Fruit fly (Drosophila melanogaster) whole organism, embryonic: Measurements from ENCODE around the gene Sam-S.

Source experiments
- C15 ChIP-seq: fragments of 200-800 bp; sonication (Bioruptor generic); IDR thresholded peaks from 3 replicates; pipeline ENCODE4 v1.3.6; 2022; ENCODE audit warnings: missing biosample characterization, missing genetic modification characterization
- CG10209 ChIP-seq: fragments of 200-800 bp; sonication (Bioruptor generic); optimal IDR thresholded peaks from 3 replicates; lab custom pipeline; 2017; ENCODE audit warnings: missing biosample characterization, mild to moderate bottlenecking, missing genetic modification characterization, missing genetic modification reagents
- CG10959 ChIP-seq: fragments of 200-800 bp; sonication (Bioruptor generic); IDR thresholded peaks from 2 replicates; pipeline ENCODE4 v1.3.6; 2022; ENCODE audit warnings: missing biosample characterization, missing genetic modification characterization
- CG12391 ChIP-seq: fragments of 200-800 bp; sonication (Bioruptor generic); optimal IDR thresholded peaks from 3 replicates; lab custom pipeline; 2018; ENCODE audit warnings: missing biosample characterization, mild to moderate bottlenecking, missing genetic modification characterization, moderate library complexity
- CG12659 ChIP-seq: fragments of 200-800 bp; sonication (Bioruptor generic); optimal IDR thresholded peaks from 3 replicates; lab custom pipeline; 2017; ENCODE audit warnings: mild to moderate bottlenecking, missing biosample characterization, missing genetic modification reagents, missing genetic modification characterization
- CG13123 ChIP-seq: fragments of 200-800 bp; sonication (Bioruptor generic); optimal IDR thresholded peaks from 2 replicates; lab custom pipeline; 2016; ENCODE audit warnings: missing biosample characterization, missing genetic modification characterization
- CG13424 ChIP-seq: fragments of 200-800 bp; sonication (Bioruptor generic); optimal IDR thresholded peaks from 2 replicates; lab custom pipeline; 2019; ENCODE audit warnings: missing biosample characterization, mild to moderate bottlenecking, missing genetic modification characterization, moderate library complexity
- CG13894 ChIP-seq: fragments of 200-800 bp; sonication (Bioruptor generic); optimal IDR thresholded peaks from 3 replicates; lab custom pipeline; 2018; ENCODE audit warnings: missing biosample characterization, mild to moderate bottlenecking, missing genetic modification characterization, moderate library complexity
- CG14014 ChIP-seq: fragments of 200-800 bp; sonication (Bioruptor generic); IDR thresholded peaks from 2 replicates; pipeline ENCODE4 v1.3.6; 2022; ENCODE audit warnings: missing biosample characterization, missing genetic modification characterization
- CG1602 ChIP-seq: fragments of 200-800 bp; sonication (Bioruptor generic); optimal IDR thresholded peaks from 3 replicates; lab custom pipeline; 2016; ENCODE audit warnings: missing biosample characterization, missing genetic modification characterization
- CG1832 ChIP-seq: fragments of 200-800 bp; sonication (Bioruptor generic); optimal IDR thresholded peaks from 2 replicates; lab custom pipeline; 2017; ENCODE audit warnings: missing biosample characterization, mild to moderate bottlenecking, missing genetic modification characterization, inconsistent platforms
- CG2120 ChIP-seq: fragments of 200-800 bp; sonication (Bioruptor generic); optimal IDR thresholded peaks from 3 replicates; lab custom pipeline; 2016; ENCODE audit warnings: missing biosample characterization, missing genetic modification characterization
- CG33213 ChIP-seq: fragments of 200-800 bp; sonication (Bioruptor generic); optimal IDR thresholded peaks from 3 replicates; lab custom pipeline; 2016; ENCODE audit warnings: missing biosample characterization, missing genetic modification characterization
- CG3407 ChIP-seq: fragments of 200-800 bp; sonication (Bioruptor generic); optimal IDR thresholded peaks from 2 replicates; lab custom pipeline; 2018; ENCODE audit warnings: missing biosample characterization, mild to moderate bottlenecking, missing genetic modification characterization
- CG34224 ChIP-seq: fragments of 200-800 bp; sonication (Bioruptor generic); IDR thresholded peaks from 3 replicates; pipeline ENCODE4 v1.3.6; 2022; ENCODE audit warnings: missing biosample characterization, missing genetic modification characterization; ENCODE audit not compliant: partially characterized antibody
- CG42726 ChIP-seq: fragments of 200-800 bp; sonication (Bioruptor generic); IDR thresholded peaks from 2 replicates; pipeline ENCODE4 v1.3.6; 2022; ENCODE audit warnings: missing biosample characterization, missing genetic modification characterization; ENCODE audit not compliant: partially characterized antibody
- CG4854 ChIP-seq: fragments of 200-800 bp; sonication (Bioruptor generic); optimal IDR thresholded peaks from 2 replicates; lab custom pipeline; 2016; ENCODE audit warnings: missing biosample characterization, missing genetic modification characterization, inconsistent platforms
- CG6791 ChIP-seq: fragments of 200-800 bp; sonication (Bioruptor generic); IDR thresholded peaks from 3 replicates; pipeline ENCODE4 v1.3.6; 2022; ENCODE audit warnings: missing biosample characterization, missing genetic modification characterization; ENCODE audit not compliant: partially characterized antibody
- CG7963 ChIP-seq: fragments of 200-800 bp; sonication (Bioruptor generic); IDR thresholded peaks from 3 replicates; pipeline ENCODE4 v1.3.6; 2022; ENCODE audit warnings: missing biosample characterization, missing genetic modification characterization; ENCODE audit not compliant: partially characterized antibody
- CG8281 ChIP-seq: fragments of 200-800 bp; sonication (Bioruptor generic); optimal IDR thresholded peaks from 2 replicates; lab custom pipeline; 2018; ENCODE audit warnings: missing biosample characterization, mild to moderate bottlenecking, missing genetic modification characterization, moderate library complexity
- CG8388 ChIP-seq: fragments of 200-800 bp; sonication (Bioruptor generic); optimal IDR thresholded peaks from 2 replicates; lab custom pipeline; 2019; ENCODE audit warnings: missing biosample characterization, mild to moderate bottlenecking, missing genetic modification characterization, moderate library complexity
- CG9609 ChIP-seq: fragments of 200-800 bp; sonication (Bioruptor generic); optimal IDR thresholded peaks from 3 replicates; lab custom pipeline; 2016; ENCODE audit warnings: missing biosample characterization, missing genetic modification characterization
- CTCF ChIP-seq: fragments of 200-800 bp; sonication (Bioruptor generic); optimal IDR thresholded peaks from 2 replicates; lab custom pipeline; 2017; ENCODE audit warnings: missing biosample characterization, mild to moderate bottlenecking, missing genetic modification characterization, moderate library complexity
- Eip74EF ChIP-seq, 2 experiments: fragments of 200-800 bp in 1 of 2; fragments of >200 bp in 1 of 2; sonication (Bioruptor generic) in 1 of 2; optimal IDR thresholded peaks; 2 replicates each; lab custom pipeline; 2017 to 2019; ENCODE audit warnings: missing biosample characterization in 2 of 2, missing genetic modification characterization in 2 of 2, mild to moderate bottlenecking in 1 of 2, moderate library complexity in 1 of 2
- Elba2 ChIP-seq: fragments of 200-800 bp; sonication (Bioruptor generic); optimal IDR thresholded peaks from 3 replicates; lab custom pipeline; 2016; ENCODE audit warnings: missing biosample characterization, missing genetic modification characterization
- Ets97D ChIP-seq: fragments of 200-800 bp; sonication (Bioruptor generic); optimal IDR thresholded peaks from 3 replicates; lab custom pipeline; 2016; ENCODE audit warnings: missing biosample characterization, missing genetic modification characterization
- HHEX ChIP-seq: fragments of 200-800 bp; sonication (Bioruptor generic); optimal IDR thresholded peaks from 3 replicates; lab custom pipeline; 2017; ENCODE audit warnings: missing biosample characterization, mild to moderate bottlenecking, missing genetic modification characterization, missing genetic modification reagents
- Lim3 ChIP-seq: fragments of 200-800 bp; sonication (Bioruptor generic); IDR thresholded peaks from 2 replicates; pipeline ENCODE4 v1.3.6; 2022; ENCODE audit warnings: missing biosample characterization, missing genetic modification characterization
- Meics ChIP-seq: fragments of 200-800 bp; sonication (Bioruptor generic); optimal IDR thresholded peaks from 2 replicates; lab custom pipeline; 2017; ENCODE audit warnings: missing biosample characterization, mild to moderate bottlenecking, missing genetic modification characterization
- PHDP ChIP-seq: fragments of 200-800 bp; sonication (Bioruptor generic); optimal IDR thresholded peaks from 3 replicates; lab custom pipeline; 2018; ENCODE audit warnings: missing biosample characterization, mild to moderate bottlenecking, missing genetic modification characterization, moderate library complexity
- Scr ChIP-seq: fragments of 200-800 bp; sonication (Bioruptor generic); IDR thresholded peaks from 2 replicates; pipeline ENCODE4 v1.3.6; 2022; ENCODE audit warnings: missing biosample characterization, missing genetic modification characterization; ENCODE audit not compliant: partially characterized antibody
- Ssrp ChIP-seq: fragments of 200-800 bp; sonication (Bioruptor generic); optimal IDR thresholded peaks from 2 replicates; lab custom pipeline; 2018; ENCODE audit warnings: missing biosample characterization, mild to moderate bottlenecking, missing genetic modification characterization, moderate library complexity
- Xrp1 ChIP-seq: fragments of 200-800 bp; sonication (Bioruptor generic); IDR thresholded peaks from 2 replicates; pipeline ENCODE4 v1.3.6; 2022; ENCODE audit warnings: missing biosample characterization, missing genetic modification characterization
- bowl ChIP-seq: fragments of 200-800 bp; sonication (Bioruptor generic); IDR thresholded peaks from 2 replicates; pipeline ENCODE4 v1.3.6; 2022; ENCODE audit warnings: missing biosample characterization, missing genetic modification characterization
- crol ChIP-seq: fragments of 200-800 bp; sonication (Bioruptor generic); IDR thresholded peaks from 2 replicates; pipeline ENCODE4 v1.3.6; 2022; ENCODE audit warnings: missing biosample characterization, missing genetic modification characterization
- danr ChIP-seq: fragments of 200-800 bp; sonication (Bioruptor generic); IDR thresholded peaks from 2 replicates; pipeline ENCODE4 v1.3.6; 2022; ENCODE audit warnings: missing biosample characterization, missing genetic modification characterization
- ewg ChIP-seq: fragments of 200-800 bp; sonication (Bioruptor generic); optimal IDR thresholded peaks from 3 replicates; lab custom pipeline; 2017; ENCODE audit warnings: mild to moderate bottlenecking, missing biosample characterization, missing genetic modification reagents, missing genetic modification characterization
- gsb ChIP-seq: fragments of 200-800 bp; sonication (Bioruptor generic); IDR thresholded peaks from 2 replicates; pipeline ENCODE4 v1.3.6; 2022; ENCODE audit warnings: missing biosample characterization, missing genetic modification characterization
- gsb-n ChIP-seq: fragments of 200-800 bp; sonication (Bioruptor generic); optimal IDR thresholded peaks from 3 replicates; lab custom pipeline; 2018; ENCODE audit warnings: missing biosample characterization, mild to moderate bottlenecking, missing genetic modification characterization
- ken ChIP-seq: fragments of 200-800 bp; sonication (Bioruptor generic); IDR thresholded peaks from 3 replicates; pipeline ENCODE4 v1.3.6; 2022; ENCODE audit warnings: missing biosample characterization, missing genetic modification characterization
- klu ChIP-seq: fragments of 200-800 bp; sonication (Bioruptor generic); IDR thresholded peaks from 2 replicates; pipeline ENCODE4 v1.3.6; 2022; ENCODE audit warnings: missing biosample characterization, missing genetic modification characterization
- peb ChIP-seq: fragments of 200-800 bp; sonication (Bioruptor generic); IDR thresholded peaks from 2 replicates; pipeline ENCODE4 v1.3.6; 2022; ENCODE audit warnings: missing biosample characterization, missing genetic modification characterization
- row ChIP-seq: fragments of 200-800 bp; sonication (Bioruptor generic); IDR thresholded peaks from 3 replicates; pipeline ENCODE4 v1.3.6; 2022; ENCODE audit warnings: missing biosample characterization, missing genetic modification characterization
- slbo ChIP-seq: fragments of 200-800 bp; sonication (Bioruptor generic); IDR thresholded peaks from 2 replicates; pipeline ENCODE4 v1.3.6; 2022; ENCODE audit warnings: missing biosample characterization, missing genetic modification characterization
- sob ChIP-seq: fragments of 200-800 bp; sonication (Bioruptor generic); IDR thresholded peaks from 2 replicates; pipeline ENCODE4 v1.3.6; 2022; ENCODE audit warnings: missing biosample characterization, missing genetic modification characterization
- sr ChIP-seq: fragments of 200-800 bp; sonication (Bioruptor generic); IDR thresholded peaks from 3 replicates; pipeline ENCODE4 v1.3.6; 2022; ENCODE audit warnings: missing biosample characterization, missing genetic modification characterization
- stwl ChIP-seq: fragments of 200-800 bp; sonication (Bioruptor generic); optimal IDR thresholded peaks from 3 replicates; lab custom pipeline; 2018; ENCODE audit warnings: missing biosample characterization, mild to moderate bottlenecking, missing genetic modification characterization, moderate library complexity
- tap ChIP-seq: fragments of 200-800 bp; optimal IDR thresholded peaks from 3 replicates; lab custom pipeline; 2019; ENCODE audit warnings: missing biosample characterization, mild to moderate bottlenecking, missing genetic modification characterization, moderate library complexity
- tna ChIP-seq: fragments of 200-800 bp; sonication (Bioruptor generic); IDR thresholded peaks from 2 replicates; pipeline ENCODE4 v1.3.6; 2022; ENCODE audit warnings: missing biosample characterization, missing genetic modification characterization; ENCODE audit not compliant: partially characterized antibody
- trem ChIP-seq: fragments of 200-800 bp; optimal IDR thresholded peaks from 3 replicates; lab custom pipeline; 2019; ENCODE audit warnings: missing biosample characterization, mild to moderate bottlenecking, missing genetic modification characterization, moderate library complexity
- z ChIP-seq: fragments of 200-800 bp; sonication (Bioruptor generic); IDR thresholded peaks from 3 replicates; pipeline ENCODE4 v1.3.6; 2022; ENCODE audit warnings: missing biosample characterization, missing genetic modification characterization

Sam-S gene

DNA sequence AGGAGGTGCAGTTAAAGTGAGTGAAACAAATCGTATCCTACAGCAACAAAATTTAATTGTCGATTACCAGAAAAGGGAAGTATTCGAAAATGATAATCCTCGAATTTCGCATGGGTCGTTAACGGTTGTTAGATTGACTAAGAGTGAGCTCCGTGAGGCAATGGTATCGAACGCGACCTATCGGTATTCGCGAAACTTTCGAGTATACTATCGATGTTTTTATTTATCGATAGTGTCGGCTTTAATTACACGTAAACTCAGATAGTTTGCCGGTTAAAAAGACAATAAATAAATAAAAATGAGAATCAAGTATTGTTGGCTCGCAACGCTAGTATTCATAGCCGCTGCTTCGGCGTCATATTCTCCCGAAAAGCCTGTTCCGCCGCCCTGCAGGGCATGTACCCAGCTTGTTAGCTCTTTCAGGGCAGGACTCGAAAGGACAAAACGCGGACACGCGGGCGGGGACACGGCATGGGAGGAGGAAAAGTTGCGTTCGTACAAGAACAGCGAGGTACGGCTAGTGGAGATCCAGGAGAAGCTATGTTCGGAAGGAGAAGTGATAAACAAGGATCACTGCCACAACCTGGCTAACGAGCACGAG lies 4.4 kb upstream of the Sam-S start, which contains the start of gene Creld (continued):
- TF ChIP-seq CG13424 (tag; lab: Kevin White, UChicago) (no peak), CG12659 (GFP tag; lab: Kevin White, UChicago) (peak; percentile 63), HHEX (GFP tag; lab: Kevin White, UChicago) (no peak), CG7963 (GFP tag; lab: Robert Waterston, UW) (peak; percentile 99), Elba2 (no peak), ewg (GFP tag; lab: Kevin White, UChicago) (no peak), peb (no peak), trem (tag; lab: Kevin White, UChicago) (peak; percentile 58), danr (no peak), klu (GFP tag; lab: Robert Waterston, UW) (no peak), Ssrp (tag; lab: Kevin White, UChicago) (no peak), CG12391 (tag; lab: Kevin White, UChicago) (no peak), CG42726 (GFP tag; lab: Robert Waterston, UW) (peak; percentile 100), CG33213 (peak; percentile 54), CG4854 (GFP tag; lab: Kevin White, UChicago) (peak; percentile 29), CG13123 (GFP tag; lab: Kevin White, UChicago) (no peak), tna (peak; percentile 100), gsb (GFP tag; lab: Robert Waterston, UW) (no peak), CG14014 (GFP tag; lab: Robert Waterston, UW) (no peak), z (no peak), PHDP (tag; lab: Kevin White, UChicago) (no peak), CG8388 (GFP tag; lab: Kevin White, UChicago) (no peak), row (GFP tag; lab: Robert Waterston, UW) (peak; percentile 45), crol (GFP tag; lab: Robert Waterston, UW) (no peak), CG10959 (GFP tag; lab: Robert Waterston, UW) (no peak), C15 (GFP tag; lab: Robert Waterston, UW) (no peak), sob (peak; percentile 51; the same call in 1 of the 2 replicates), Ets97D (GFP tag; lab: Kevin White, UChicago) (peak; percentile 75), Lim3 (no peak), slbo (no peak), Xrp1 (no peak), CG6791 (peak; percentile 100), CG3407 (GFP tag; lab: Kevin White, UChicago) (no peak), CG10209 (GFP tag; lab: Kevin White, UChicago) (no peak), gsb-n (no peak), Meics (GFP tag; lab: Kevin White, UChicago) (no peak), CG1832 (GFP tag; lab: Kevin White, UChicago) (no peak), CG13894 (tag; lab: Kevin White, UChicago) (no peak), CG2120 (GFP tag; lab: Kevin White, UChicago) (peak; percentile 9), tap (no peak), sr (GFP tag; lab: Robert Waterston, UW) (no peak), Eip74EF (GFP tag; optimal IDR thresholded peaks at IDR 0.05; lab: Kevin White, UChicago) (no peak), stwl (tag; lab: Kevin White, UChicago) (peak; percentile 85), CG1602 (GFP tag; lab: Kevin White, UChicago) (no peak), CG8281 (tag; lab: Kevin White, UChicago) (no peak), Scr (GFP tag; lab: Robert Waterston, UW) (peak; percentile 99), bowl (GFP tag; lab: Robert Waterston, UW) (no peak), CG34224 (peak; percentile 100), ken (GFP tag; lab: Robert Waterston, UW) (no peak), CTCF (GFP tag; lab: Kevin White, UChicago) (peak; percentile 40), CG9609 (GFP tag; lab: Kevin White, UChicago) (no peak)
